Worm (Caenorhabditis elegans): ENCODE results near the gene R11D1.2.

R11D1.2 gene

ce11 chrV:12667926-12668325 lies 40.5 kb upstream of the R11D1.2 start, which contains the start of gene W05B10.4:
Gene W05B10.4, plus strand, starts transcription at chrV:12668226.
- TF ChIP-seq flh-1 (GFP tag; optimal IDR thresholded peaks at IDR 0.05): no peak
- no peak for TF ChIP-seq ham-2 (GFP tag; optimal IDR thresholded peaks at IDR 0.05)
- TF ChIP-seq sptf-1 (tag; optimal IDR thresholded peaks at IDR 0.05): no peak
- no peak for TF ChIP-seq unc-62 (GFP tag; optimal IDR thresholded peaks at IDR 0.05)
- no peak for TF ChIP-seq unc-39 (tag; optimal IDR thresholded peaks at IDR 0.05)
- TF ChIP-seq snpc-4 (tag; optimal IDR thresholded peaks at IDR 0.05): no peak
- no peak for TF ChIP-seq sem-2 (GFP tag; optimal IDR thresholded peaks at IDR 0.05)
- TF ChIP-seq lin-13 (tag; optimal IDR thresholded peaks at IDR 0.05): no peak

ce11 chrV:12670607-12671006 lies 37.8 kb upstream of the R11D1.2 start, which contains the start of gene srx-116:
Gene srx-116, plus strand, starts transcription at chrV:12670907.
- TF ChIP-seq ceh-39 (tag; optimal IDR thresholded peaks at IDR 0.05) (no peak), sem-2 (GFP tag; optimal IDR thresholded peaks at IDR 0.05) (no peak), ces-1 (GFP tag; optimal IDR thresholded peaks at IDR 0.05) (no peak), bed-3 (GFP tag; optimal IDR thresholded peaks at IDR 0.05) (no peak), hlh-1 (tag; optimal IDR thresholded peaks at IDR 0.05) (no peak), unc-62 (GFP tag; optimal IDR thresholded peaks at IDR 0.05) (no peak), nhr-28 (tag; optimal IDR thresholded peaks at IDR 0.05) (no peak), lin-13 (tag; optimal IDR thresholded peaks at IDR 0.05) (no peak), sptf-1 (tag; optimal IDR thresholded peaks at IDR 0.05) (no peak), M03D4.4 (tag; optimal IDR thresholded peaks at IDR 0.05) (no peak), snpc-4 (tag; optimal IDR thresholded peaks at IDR 0.05) (no peak), nhr-237 (tag; optimal IDR thresholded peaks at IDR 0.05) (no peak), mep-1 (tag; optimal IDR thresholded peaks at IDR 0.05) (no peak), flh-1 (GFP tag; optimal IDR thresholded peaks at IDR 0.05) (no peak), ham-2 (GFP tag; optimal IDR thresholded peaks at IDR 0.05) (no peak), tbx-8 (GFP tag; optimal IDR thresholded peaks at IDR 0.05) (no peak), zip-8 (tag; optimal IDR thresholded peaks at IDR 0.05) (no peak), lin-32 (GFP tag; optimal IDR thresholded peaks at IDR 0.05) (no peak)

DNA sequence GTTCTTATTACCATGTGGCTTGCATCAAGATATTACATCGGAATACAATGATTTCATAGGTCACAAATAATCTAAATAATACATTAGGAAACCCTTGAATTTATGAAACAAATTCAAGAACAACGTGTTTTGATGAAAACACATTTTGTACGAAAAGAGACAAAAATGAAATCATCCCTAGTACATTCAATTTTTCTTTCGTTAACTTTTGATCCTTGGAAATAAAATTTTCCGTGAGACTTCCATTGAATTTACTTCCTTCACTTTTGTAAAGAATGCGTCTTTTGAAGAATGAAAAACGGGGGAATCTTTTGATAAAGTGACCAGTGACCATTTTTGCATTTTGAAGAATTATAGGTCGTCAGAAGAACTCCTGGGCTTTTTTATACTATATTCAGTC lies 34.7 kb upstream of the R11D1.2 start:
- TF ChIP-seq unc-120 (tag; optimal IDR thresholded peaks at IDR 0.05; ENCODE audit: poor library complexity, severe bottlenecking): no peak
- TF ChIP-seq ces-1 (GFP tag; optimal IDR thresholded peaks at IDR 0.05): no peak
- no peak for TF ChIP-seq pha-4 (tag; optimal IDR thresholded peaks at IDR 0.05)
- TF ChIP-seq mab-5 (tag; optimal IDR thresholded peaks at IDR 0.05): no peak
- no peak for TF ChIP-seq elt-3 (tag; optimal IDR thresholded peaks at IDR 0.05)
- no peak for TF ChIP-seq mls-2 (tag; optimal IDR thresholded peaks at IDR 0.05)
- no peak for TF ChIP-seq lin-32 (GFP tag; optimal IDR thresholded peaks at IDR 0.05)
- TF ChIP-seq nhr-76 (tag; optimal IDR thresholded peaks at IDR 0.05): no peak
- TF ChIP-seq mep-1 (tag; optimal IDR thresholded peaks at IDR 0.05): no peak
- no peak for TF ChIP-seq ceh-39 (tag; optimal IDR thresholded peaks at IDR 0.05)
- TF ChIP-seq blmp-1 (tag; optimal IDR thresholded peaks at IDR 0.05): no peak
- no peak for TF ChIP-seq drap-1 (GFP tag; optimal IDR thresholded peaks at IDR 0.05)
- no peak for TF ChIP-seq lsy-2 (tag; optimal IDR thresholded peaks at IDR 0.05)
- TF ChIP-seq snpc-4 (tag; optimal IDR thresholded peaks at IDR 0.05): no peak
- TF ChIP-seq nhr-237 (tag; optimal IDR thresholded peaks at IDR 0.05): no peak
- no peak for TF ChIP-seq sptf-1 (tag; optimal IDR thresholded peaks at IDR 0.05)
- TF ChIP-seq zip-8 (tag; optimal IDR thresholded peaks at IDR 0.05): no peak
- no peak for TF ChIP-seq flh-1 (GFP tag; optimal IDR thresholded peaks at IDR 0.05)
- no peak for TF ChIP-seq M03D4.4 (tag; optimal IDR thresholded peaks at IDR 0.05)
- no peak for TF ChIP-seq nhr-12 (tag; optimal IDR thresholded peaks at IDR 0.05)

ce11 chrV:12676299-12676698 lies 32.1 kb upstream of the R11D1.2 start:
- TF ChIP-seq sem-2 (GFP tag; optimal IDR thresholded peaks at IDR 0.05) (no peak), lsy-2 (tag; optimal IDR thresholded peaks at IDR 0.05) (no peak), sptf-1 (tag; optimal IDR thresholded peaks at IDR 0.05) (no peak), pha-4 (tag; optimal IDR thresholded peaks at IDR 0.05) (no peak)

DNA sequence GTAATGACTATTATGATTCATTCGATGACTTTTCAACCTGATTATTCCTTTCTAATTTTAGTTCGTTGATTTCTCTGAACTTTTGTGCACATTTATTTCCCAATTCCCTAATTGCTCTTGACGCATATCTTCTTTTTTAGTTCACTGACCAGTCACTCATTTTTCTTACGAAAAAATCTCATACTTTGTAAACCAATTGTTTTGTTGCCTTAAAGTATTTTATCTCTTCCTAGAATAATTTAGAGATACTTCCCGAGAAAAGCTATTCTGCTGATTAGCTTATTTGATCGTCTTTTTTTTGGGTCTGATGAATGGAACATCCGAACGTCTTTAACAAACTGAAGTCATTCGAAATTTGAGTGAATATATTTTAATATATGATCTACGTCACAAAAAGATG lies 29.1 kb upstream of the R11D1.2 start:
- no peak for TF ChIP-seq elt-3 (tag; optimal IDR thresholded peaks at IDR 0.05)
- no peak for TF ChIP-seq unc-39 (tag; optimal IDR thresholded peaks at IDR 0.05)
- TF ChIP-seq ceh-43 (GFP tag; optimal IDR thresholded peaks at IDR 0.05): no peak
- TF ChIP-seq mab-5 (tag; optimal IDR thresholded peaks at IDR 0.05): no peak
- no peak for TF ChIP-seq cnd-1 (tag; optimal IDR thresholded peaks at IDR 0.05)
- TF ChIP-seq blmp-1 (tag; optimal IDR thresholded peaks at IDR 0.05): no peak
- no peak for TF ChIP-seq M03D4.4 (tag; optimal IDR thresholded peaks at IDR 0.05)
- TF ChIP-seq nhr-76 (tag; optimal IDR thresholded peaks at IDR 0.05): no peak
- TF ChIP-seq elt-1 (tag; optimal IDR thresholded peaks at IDR 0.05; ENCODE audit: borderline replicate concordance, insufficient read depth): no peak
- no peak for TF ChIP-seq bed-3 (GFP tag; optimal IDR thresholded peaks at IDR 0.05)
- TF ChIP-seq nhr-237 (tag; optimal IDR thresholded peaks at IDR 0.05): no peak
- TF ChIP-seq ceh-83 (GFP tag; optimal IDR thresholded peaks at IDR 0.05): no peak
- no peak for TF ChIP-seq nhr-2 (tag; optimal IDR thresholded peaks at IDR 0.05)

Data from whole organism, mixed stage, embryonic.